Worm (Caenorhabditis elegans): ENCODE results near the gene cdc-50.B.

The cdc-50.B gene

DNA sequence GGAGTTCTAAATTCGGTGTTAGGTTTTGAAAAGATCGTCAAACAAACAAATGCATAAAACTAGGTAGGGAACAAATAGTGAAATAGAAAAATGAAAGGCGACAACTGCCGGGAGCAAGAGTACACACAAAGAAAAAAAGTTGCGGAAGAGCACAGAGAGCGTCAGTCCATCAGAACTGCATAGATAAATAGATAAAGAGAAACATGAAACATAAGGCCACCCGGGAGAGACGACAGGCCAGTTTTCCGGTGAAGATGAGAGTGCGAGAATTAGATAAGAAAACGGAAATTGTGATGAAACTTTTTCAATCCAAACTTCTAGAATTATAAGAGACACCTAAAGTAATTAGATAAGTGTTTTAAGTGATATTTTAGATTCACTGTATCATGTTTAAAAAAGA, 6.9 kb upstream of the cdc-50.B start:
- TF ChIP-seq nhr-90 (tag; optimal IDR thresholded peaks at IDR 0.05), result no peak
- TF ChIP-seq mcd-1 (GFP tag; IDR thresholded peaks at IDR 0.05), result no peak
- no peak for TF ChIP-seq dpff-1 (tag; optimal IDR thresholded peaks at IDR 0.05)
- no peak for TF ChIP-seq ceh-58 (GFP tag; IDR thresholded peaks at IDR 0.05)
- TF ChIP-seq rec-8 (tag; optimal IDR thresholded peaks at IDR 0.05), result no peak
- TF ChIP-seq tbp1 (GFP tag; optimal IDR thresholded peaks at IDR 0.05), result no peak
- no peak for TF ChIP-seq B0035.1 (tag; optimal IDR thresholded peaks at IDR 0.05)
- no peak for TF ChIP-seq Y67H2A.10 (GFP tag; conservative IDR thresholded peaks at IDR 0.05)
- TF ChIP-seq unc-62 (GFP tag; optimal IDR thresholded peaks at IDR 0.05), result no peak
- no peak for TF ChIP-seq F37B4.10 (GFP tag; IDR thresholded peaks at IDR 0.05)
- peak; percentile 74 for TF ChIP-seq nhr-80 (tag; optimal IDR thresholded peaks at IDR 0.05)
- no peak for TF ChIP-seq repo-1 (tag; optimal IDR thresholded peaks at IDR 0.05)
- TF ChIP-seq madf-10 (tag; optimal IDR thresholded peaks at IDR 0.05), result peak; percentile 83
- no peak for TF ChIP-seq K12H6.12 (tag; optimal IDR thresholded peaks at IDR 0.05)
- no peak for TF ChIP-seq nhr-179 (tag; optimal IDR thresholded peaks at IDR 0.05)
- no peak for TF ChIP-seq F55B11.4 (tag; optimal IDR thresholded peaks at IDR 0.05; ENCODE audit: borderline replicate concordance, insufficient read depth)

DNA sequence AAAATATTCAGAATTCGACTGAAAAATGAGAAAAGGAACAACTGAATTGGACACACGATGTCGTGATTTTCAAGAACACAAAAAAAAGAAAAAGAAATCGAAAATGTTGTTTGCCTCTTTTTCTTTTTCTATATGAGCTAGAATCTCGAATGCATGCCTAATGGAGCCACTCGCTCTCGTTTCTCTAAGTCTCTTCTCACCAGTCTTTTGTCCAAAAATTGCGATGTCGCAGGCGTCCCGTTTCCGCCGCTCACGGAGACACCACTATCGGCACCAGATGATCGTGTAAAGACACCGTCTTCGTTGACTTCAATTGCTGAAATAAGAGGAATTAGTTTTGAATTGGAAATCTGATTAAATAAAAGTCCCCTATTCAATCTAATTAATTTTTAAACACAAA, 6.0 kb upstream of the cdc-50.B start:
- no peak for TF ChIP-seq mxl-1 (tag; optimal IDR thresholded peaks at IDR 0.05)
- TF ChIP-seq madf-10 (tag; optimal IDR thresholded peaks at IDR 0.05), result peak; percentile 99
- TF ChIP-seq lin-35 (GFP tag; optimal IDR thresholded peaks at IDR 0.05), result no peak
- peak; percentile 47; the same call in 1 of the 2 replicates for TF ChIP-seq hmg-1.2 (GFP tag; IDR thresholded peaks at IDR 0.05)
- TF ChIP-seq lin-54 (GFP tag; optimal IDR thresholded peaks at IDR 0.05), result no peak

ce11 chrIV:8761896-8762295, 2.8 kb upstream of the cdc-50.B start, which contains the start of the genes F20C5.11 and klp-11:
TSS of gene F20C5.11 (minus strand) at chrIV:8761996.
TSS of gene klp-11 (minus strand) at chrIV:8762066.
- TF ChIP-seq B0261.1 (tag; optimal IDR thresholded peaks at IDR 0.05) (no peak), B0336.3 (GFP tag; IDR thresholded peaks at IDR 0.05) (no peak), F10E7.11 (tag; optimal IDR thresholded peaks at IDR 0.05) (no peak), hmg-20 (GFP tag; IDR thresholded peaks at IDR 0.05) (no peak), F33H1.4 (GFP tag; IDR thresholded peaks at IDR 0.05) (no peak), athp-1 (tag; optimal IDR thresholded peaks at IDR 0.05) (no peak)

DNA sequence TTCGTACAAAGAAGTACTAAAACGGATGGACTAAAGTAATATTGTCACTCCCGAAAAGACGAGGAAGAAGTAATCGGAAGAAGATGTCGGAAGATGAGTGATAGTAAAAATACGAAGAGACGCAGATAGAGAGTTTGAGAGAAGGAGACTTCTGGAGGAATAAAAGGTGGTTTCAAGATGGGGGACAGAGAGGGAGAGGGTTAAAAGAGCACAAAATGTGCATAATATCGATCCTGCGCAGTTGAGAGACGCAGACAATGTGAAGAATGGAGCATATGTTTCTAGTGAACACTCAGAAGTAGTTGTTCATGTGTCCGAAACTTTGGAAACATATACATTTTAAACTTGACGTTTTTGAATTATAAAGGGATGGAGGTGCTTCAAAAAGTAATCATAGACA, 2.2 kb upstream of the cdc-50.B start:
- TF ChIP-seq snpc-1.1 (tag; optimal IDR thresholded peaks at IDR 0.05; ENCODE audit: insufficient read depth), result no peak
- no peak for TF ChIP-seq ZK185.1 (tag; optimal IDR thresholded peaks at IDR 0.05; ENCODE audit: poor library complexity, severe bottlenecking)
- TF ChIP-seq him-1 (tag; optimal IDR thresholded peaks at IDR 0.05), result no peak
- TF ChIP-seq tlf-1 (GFP tag; optimal IDR thresholded peaks at IDR 0.05), result no peak
- no peak for TF ChIP-seq hsf-1 (GFP tag; IDR thresholded peaks at IDR 0.05)
- no peak for TF ChIP-seq T07F8.4 (tag; optimal IDR thresholded peaks at IDR 0.05)
- TF ChIP-seq egl-44 (GFP tag; IDR thresholded peaks at IDR 0.05), result no peak
- peak; percentile 60; the same call in 1 of the 2 replicates for TF ChIP-seq hmg-1.2 (GFP tag; IDR thresholded peaks at IDR 0.05)
- TF ChIP-seq chd-7 (tag; optimal IDR thresholded peaks at IDR 0.05), result no peak
- TF ChIP-seq sea-2 (GFP tag; IDR thresholded peaks at IDR 0.05), result no peak
- TF ChIP-seq madf-10 (tag; optimal IDR thresholded peaks at IDR 0.05), result peak; percentile 88
- TF ChIP-seq hrde-1 (tag; optimal IDR thresholded peaks at IDR 0.05; ENCODE audit: borderline replicate concordance), result no peak
- TF ChIP-seq egrh-3 (GFP tag; IDR thresholded peaks at IDR 0.05), result no peak
- TF ChIP-seq Y95B8A.8 (GFP tag; IDR thresholded peaks at IDR 0.05), result no peak
- no peak for TF ChIP-seq lin-35 (GFP tag; optimal IDR thresholded peaks at IDR 0.05)
- no peak for TF ChIP-seq pbrm-1 (GFP tag; IDR thresholded peaks at IDR 0.05)
- no peak for TF ChIP-seq snpc-1.3 (tag; optimal IDR thresholded peaks at IDR 0.05; ENCODE audit: insufficient read depth)

Measured in whole organism, young adult.